Worm (Caenorhabditis elegans) whole organism, midembryonic: ENCODE data around the gene C05D11.8.

ENCODE experiments used
- T22C8.4 ChIP-seq: fragments of 200-800 bp; sonication (Bioruptor generic); IDR thresholded peaks from 2 replicates; pipeline ENCODE4 v1.3.6; 2022; ENCODE audit warnings: missing genetic modification characterization, missing compliant biosample characterization
- cog-1 ChIP-seq: sonication (generic microtip); optimal IDR thresholded peaks from 2 replicates; lab custom pipeline; 2016; ENCODE audit warnings: missing genetic modification characterization, missing compliant biosample characterization
- flt-1 ChIP-seq: fragments of 200-800 bp; sonication (Bioruptor generic); IDR thresholded peaks from 2 replicates; pipeline ENCODE4 v1.3.6; 2022; ENCODE audit warnings: missing genetic modification characterization, missing compliant biosample characterization
- klf-2 ChIP-seq: fragments of 200-800 bp; sonication (Bioruptor generic); conservative IDR thresholded peaks from 2 replicates; pipeline ENCODE4 v1.3.6; 2022; ENCODE audit warnings: missing genetic modification reagents, missing genetic modification characterization, missing compliant biosample characterization
- med-1 ChIP-seq: sonication (generic microtip); optimal IDR thresholded peaks from 2 replicates; lab custom pipeline; 2017; ENCODE audit warnings: missing genetic modification characterization, mild to moderate bottlenecking, missing compliant biosample characterization, antibody characterized with exemption, missing genetic modification reagents; ENCODE audit not compliant: insufficient read depth
- ref-1 ChIP-seq: fragments of 200-800 bp; sonication (Bioruptor generic); conservative IDR thresholded peaks from 2 replicates; pipeline ENCODE4 v1.3.6; 2022; ENCODE audit warnings: missing genetic modification reagents, missing genetic modification characterization, missing compliant biosample characterization
- tab-1 ChIP-seq: fragments of 200-800 bp; sonication (Bioruptor generic); IDR thresholded peaks from 2 replicates; pipeline ENCODE4 v1.3.6; 2022; ENCODE audit warnings: missing genetic modification characterization, missing compliant biosample characterization
- ztf-23 ChIP-seq: fragments of 200-800 bp; sonication (Bioruptor generic); IDR thresholded peaks from 2 replicates; pipeline ENCODE4 v1.3.6; 2022; ENCODE audit warnings: missing genetic modification reagents, missing genetic modification characterization, missing compliant biosample characterization
- ztf-29 ChIP-seq: fragments of 200-800 bp; sonication (Bioruptor generic); IDR thresholded peaks from 2 replicates; pipeline ENCODE4 v1.3.6; 2022; ENCODE audit warnings: missing genetic modification reagents, missing genetic modification characterization, missing compliant biosample characterization

C05D11.8 gene

ce11 chrIII:6453665-6454064 lies 26.6 kb upstream of the C05D11.8 start:
- TF ChIP-seq flt-1, result peak; percentile 74
- no peak for TF ChIP-seq klf-2 (GFP tag; lab: Robert Waterston, UW)
- peak; percentile 74 for TF ChIP-seq cog-1
- 0 out of 2 replicates have a peak, but pooled peaks have one; percentile 34 for TF ChIP-seq ref-1 (GFP tag; lab: Robert Waterston, UW)
- TF ChIP-seq tab-1, result peak; percentile 62; the same call in 1 of the 2 replicates
- peak; percentile 85 for TF ChIP-seq ztf-23 (GFP tag; lab: Robert Waterston, UW)
- peak; percentile 35 for TF ChIP-seq med-1
- TF ChIP-seq ztf-29, result peak; percentile 74
- TF ChIP-seq T22C8.4, result 0 out of 2 replicates have a peak, but pooled peaks have one; percentile 36

ce11 chrIII:6452683-6453082 lies 25.6 kb upstream of the C05D11.8 start:
- TF ChIP-seq med-1 (no peak), flt-1 (no peak)

- TF ChIP-seq ref-1 (GFP tag; lab: Robert Waterston, UW) (no peak), med-1 (no peak), T22C8.4 (no peak), klf-2 (GFP tag; lab: Robert Waterston, UW) (no peak), ztf-23 (GFP tag; lab: Robert Waterston, UW) (no peak), cog-1 (no peak), tab-1 (no peak), ztf-29 (no peak), flt-1 (no peak)
Measured at ce11 chrIII:6452278-6452677, 25.2 kb upstream of the C05D11.8 start, which contains the start of gene set-1. TSS of gene set-1 (minus strand) at chrIII:6452378.

- no peak for TF ChIP-seq flt-1
- TF ChIP-seq ztf-29, result no peak
- TF ChIP-seq tab-1, result no peak
- no peak for TF ChIP-seq med-1
- TF ChIP-seq ref-1 (GFP tag; lab: Robert Waterston, UW), result no peak
- no peak for TF ChIP-seq T22C8.4
- no peak for TF ChIP-seq cog-1
- TF ChIP-seq klf-2 (GFP tag; lab: Robert Waterston, UW), result no peak
- no peak for TF ChIP-seq ztf-23 (GFP tag; lab: Robert Waterston, UW)
Measured at ce11 chrIII:6450596-6450995, 23.5 kb upstream of the C05D11.8 start, which contains the start of gene T26A5.6. TSS of gene T26A5.6 (minus strand) at chrIII:6450696.

- TF ChIP-seq klf-2 (GFP tag; lab: Robert Waterston, UW) (no peak), flt-1 (no peak), tab-1 (no peak)
Measured at ce11 chrIII:6449854-6450253, 22.7 kb upstream of the C05D11.8 start.

ce11 chrIII:6447521-6447920 lies 20.4 kb upstream of the C05D11.8 start:
- 0 out of 2 replicates have a peak, but pooled peaks have one; percentile 13 for TF ChIP-seq ztf-23 (GFP tag; lab: Robert Waterston, UW)
- no peak for TF ChIP-seq klf-2 (GFP tag; lab: Robert Waterston, UW)
- TF ChIP-seq T22C8.4, result no peak
- TF ChIP-seq cog-1, result no peak
- TF ChIP-seq flt-1, result no peak

- TF ChIP-seq tab-1, result no peak
- TF ChIP-seq ztf-29, result no peak
- TF ChIP-seq ztf-23 (GFP tag; lab: Robert Waterston, UW), result no peak
- no peak for TF ChIP-seq flt-1
- no peak for TF ChIP-seq med-1
- TF ChIP-seq klf-2 (GFP tag; lab: Robert Waterston, UW), result no peak
- no peak for TF ChIP-seq cog-1
- no peak for TF ChIP-seq T22C8.4
Measured at ce11 chrIII:6446807-6447206, 19.7 kb upstream of the C05D11.8 start, which contains the start of gene let-721. TSS of gene let-721 (minus strand) at chrIII:6446907.

ce11 chrIII:6444335-6444734 lies 17.2 kb upstream of the C05D11.8 start, which contains the start of gene C05D11.13:
TSS of gene C05D11.13 (minus strand) at chrIII:6444586.
- TF ChIP-seq klf-2 (GFP tag; lab: Robert Waterston, UW) (no peak), ref-1 (GFP tag; lab: Robert Waterston, UW) (no peak), ztf-29 (no peak), cog-1 (no peak), med-1 (no peak), tab-1 (no peak), flt-1 (no peak), T22C8.4 (no peak), ztf-23 (GFP tag; lab: Robert Waterston, UW) (no peak)

- no peak for TF ChIP-seq flt-1
- TF ChIP-seq klf-2 (GFP tag; lab: Robert Waterston, UW), result no peak
- no peak for TF ChIP-seq cog-1
- no peak for TF ChIP-seq ztf-29
- TF ChIP-seq tab-1, result no peak
- TF ChIP-seq T22C8.4, result no peak
- TF ChIP-seq ref-1 (GFP tag; lab: Robert Waterston, UW), result no peak
- no peak for TF ChIP-seq ztf-23 (GFP tag; lab: Robert Waterston, UW)
- TF ChIP-seq med-1, result no peak
Measured at ce11 chrIII:6442305-6443125, 15.4 kb upstream of the C05D11.8 start, which contains the start of gene mel-32. TSS of gene mel-32 (minus strand) at chrIII:6443000.

- no peak for TF ChIP-seq med-1
- TF ChIP-seq flt-1, result no peak
- TF ChIP-seq tab-1, result no peak
- no peak for TF ChIP-seq klf-2 (GFP tag; lab: Robert Waterston, UW)
- TF ChIP-seq ztf-23 (GFP tag; lab: Robert Waterston, UW), result no peak
- TF ChIP-seq ref-1 (GFP tag; lab: Robert Waterston, UW), result no peak
- no peak for TF ChIP-seq ztf-29
- TF ChIP-seq T22C8.4, result no peak
- TF ChIP-seq cog-1, result no peak
Measured at ce11 chrIII:6439854-6440253, 12.7 kb upstream of the C05D11.8 start.

- TF ChIP-seq cog-1, result no peak
- no peak for TF ChIP-seq ref-1 (GFP tag; lab: Robert Waterston, UW)
- TF ChIP-seq flt-1, result no peak
- TF ChIP-seq ztf-29, result no peak
- no peak for TF ChIP-seq med-1
- no peak for TF ChIP-seq ztf-23 (GFP tag; lab: Robert Waterston, UW)
- TF ChIP-seq T22C8.4, result no peak
- TF ChIP-seq klf-2 (GFP tag; lab: Robert Waterston, UW), result no peak
- TF ChIP-seq tab-1, result no peak
Measured at ce11 chrIII:6436308-6436707, 9.2 kb upstream of the C05D11.8 start, which contains the start of gene C05D11.1. TSS of gene C05D11.1 (plus strand) at chrIII:6436608.
